Fruit fly (Drosophila melanogaster) whole organism, wandering third instar larva: ENCODE measurements around the gene CG43773.

Experiments used
- CG32264 ChIP-seq: fragments of 200-800 bp; sonication (Bioruptor generic); optimal IDR thresholded peaks from 2 replicates; lab custom pipeline; 2016; ENCODE audit warnings: missing biosample characterization, missing genetic modification characterization
- CG9705 ChIP-seq: fragments of 200-800 bp; sonication (Bioruptor generic); optimal IDR thresholded peaks from 2 replicates; lab custom pipeline; 2018; ENCODE audit warnings: missing biosample characterization, mild to moderate bottlenecking, missing genetic modification characterization
- CrebA ChIP-seq: fragments of 200-800 bp; sonication (Bioruptor generic); optimal IDR thresholded peaks from 2 replicates; lab custom pipeline; 2016; ENCODE audit warnings: missing biosample characterization, mild to moderate bottlenecking, missing genetic modification characterization, borderline replicate concordance
- Dif ChIP-seq: fragments of 200-275, 200-300 bp; sonication (Bioruptor generic); optimal IDR thresholded peaks from 2 replicates; lab custom pipeline; 2018; ENCODE audit warnings: missing biosample characterization, missing genetic modification characterization; ENCODE audit not compliant: partially characterized antibody
- GATAd ChIP-seq: sonication (Bioruptor generic); optimal IDR thresholded peaks from 2 replicates; lab custom pipeline; 2016; ENCODE audit warnings: missing biosample characterization, missing genetic modification characterization
- HLH106 ChIP-seq: fragments of 200-800 bp; optimal IDR thresholded peaks from 3 replicates; lab custom pipeline; 2019; ENCODE audit warnings: missing biosample characterization, mild to moderate bottlenecking, missing genetic modification characterization, moderate library complexity
- Hnf4 ChIP-seq: fragments of 200-800 bp; sonication (Bioruptor generic); optimal IDR thresholded peaks from 2 replicates; lab custom pipeline; 2016; ENCODE audit warnings: missing biosample characterization, mild to moderate bottlenecking, missing genetic modification characterization
- Hr78 ChIP-seq: fragments of >200 bp; optimal IDR thresholded peaks from 2 replicates; lab custom pipeline; 2017; ENCODE audit warnings: missing biosample characterization, missing genetic modification characterization
- Jra ChIP-seq: sonication (Bioruptor generic); optimal IDR thresholded peaks from 2 replicates; lab custom pipeline; 2016; ENCODE audit warnings: missing biosample characterization, missing genetic modification characterization
- Mio ChIP-seq: sonication (Bioruptor generic); optimal IDR thresholded peaks from 2 replicates; lab custom pipeline; 2016; ENCODE audit warnings: missing biosample characterization, missing genetic modification characterization
- Myc ChIP-seq: fragments of >200 bp; optimal IDR thresholded peaks from 2 replicates; lab custom pipeline; 2017
- N ChIP-seq: fragments of >200 bp; optimal IDR thresholded peaks from 2 replicates; lab custom pipeline; 2018; ENCODE audit warnings: missing biosample characterization, missing external identifiers, missing genetic modification characterization
- OdsH ChIP-seq: fragments of 200-800 bp; sonication (Bioruptor generic); optimal IDR thresholded peaks from 2 replicates; lab custom pipeline; 2016; ENCODE audit warnings: missing biosample characterization, mild to moderate bottlenecking, missing genetic modification characterization
- Rel ChIP-seq, 2 experiments: fragments of 200-800 bp; sonication (Bioruptor generic) in 1 of 2; optimal IDR thresholded peaks; 2 replicates in 1 of 2; 3 replicates in 1 of 2; lab custom pipeline; 2016 to 2019; ENCODE audit warnings: mild to moderate bottlenecking in 2 of 2, missing biosample characterization in 2 of 2, missing genetic modification characterization in 2 of 2, moderate library complexity in 1 of 2
- Sp1 ChIP-seq: fragments of 200-800 bp; sonication (Bioruptor generic); optimal IDR thresholded peaks from 3 replicates; lab custom pipeline; 2019; ENCODE audit warnings: missing biosample characterization, mild to moderate bottlenecking, missing genetic modification characterization, moderate library complexity
- Vsx2 ChIP-seq: fragments of 200-300, 225-300 bp; sonication (Bioruptor generic); optimal IDR thresholded peaks from 2 replicates; lab custom pipeline; 2018; ENCODE audit warnings: missing biosample characterization, missing genetic modification characterization; ENCODE audit not compliant: partially characterized antibody
- brk ChIP-seq: fragments of 200-800 bp; sonication (Bioruptor generic); optimal IDR thresholded peaks from 2 replicates; lab custom pipeline; 2016; ENCODE audit warnings: missing biosample characterization, mild to moderate bottlenecking, missing genetic modification characterization
- dmrt93B ChIP-seq: fragments of 200-800 bp; sonication (Bioruptor generic); optimal IDR thresholded peaks from 2 replicates; lab custom pipeline; 2018; ENCODE audit warnings: missing biosample characterization, mild to moderate bottlenecking, missing genetic modification characterization
- dsf ChIP-seq: sonication (Bioruptor generic); optimal IDR thresholded peaks from 2 replicates; lab custom pipeline; 2016; ENCODE audit warnings: missing biosample characterization, missing genetic modification characterization, borderline replicate concordance
- foxo ChIP-seq, 2 experiments: fragments of 200-800 bp; sonication (Bioruptor generic); optimal IDR thresholded peaks; 2 replicates in 1 of 2; 3 replicates in 1 of 2; lab custom pipeline; 2016 to 2017; ENCODE audit warnings: missing biosample characterization in 2 of 2, missing genetic modification characterization in 2 of 2
- fru ChIP-seq: fragments of 200-800 bp; sonication (Bioruptor generic); optimal IDR thresholded peaks from 3 replicates; lab custom pipeline; 2016; ENCODE audit warnings: missing biosample characterization, mild to moderate bottlenecking, missing genetic modification characterization
- h ChIP-seq: fragments of 200-800 bp; sonication (Bioruptor generic); optimal IDR thresholded peaks from 3 replicates; lab custom pipeline; 2016; ENCODE audit warnings: missing biosample characterization, mild to moderate bottlenecking, missing genetic modification characterization
- jim ChIP-seq: fragments of 175-275, 200-325 bp; sonication (Bioruptor generic); optimal IDR thresholded peaks from 2 replicates; lab custom pipeline; 2016; ENCODE audit warnings: missing biosample characterization, mild to moderate bottlenecking, missing genetic modification characterization
- lola ChIP-seq: fragments of >200 bp; optimal IDR thresholded peaks from 2 replicates; lab custom pipeline; 2017; ENCODE audit warnings: missing biosample characterization, missing genetic modification characterization
- pan ChIP-seq: fragments of >200 bp; optimal IDR thresholded peaks from 2 replicates; lab custom pipeline; 2017
- psq ChIP-seq: fragments of 200-800 bp; sonication (Bioruptor generic); optimal IDR thresholded peaks from 3 replicates; lab custom pipeline; 2017; ENCODE audit warnings: missing biosample characterization, mild to moderate bottlenecking, missing genetic modification characterization, moderate library complexity
- rgr ChIP-seq: fragments of 200-800 bp; sonication (Bioruptor generic); optimal IDR thresholded peaks from 3 replicates; lab custom pipeline; 2016; ENCODE audit warnings: missing biosample characterization, mild to moderate bottlenecking, missing genetic modification characterization
- sage ChIP-seq: fragments of 200-800 bp; sonication (Bioruptor generic); optimal IDR thresholded peaks from 2 replicates; lab custom pipeline; 2016; ENCODE audit warnings: missing biosample characterization, mild to moderate bottlenecking, missing genetic modification characterization
- sv ChIP-seq: fragments of 200-800 bp; sonication (Bioruptor generic); optimal IDR thresholded peaks from 3 replicates; lab custom pipeline; 2016; ENCODE audit warnings: missing biosample characterization, missing genetic modification characterization
- tai ChIP-seq: sonication (Bioruptor generic); optimal IDR thresholded peaks from 2 replicates; lab custom pipeline; 2016; ENCODE audit warnings: missing biosample characterization, missing genetic modification characterization
- woc ChIP-seq: sonication (Bioruptor generic); optimal IDR thresholded peaks from 2 replicates; lab custom pipeline; 2016; ENCODE audit warnings: missing biosample characterization, mild to moderate bottlenecking, missing genetic modification characterization

The CG43773 gene

dm6 chr2L:4030236-4030943, 22.9 kb downstream of the CG43773 start (continued):
- TF ChIP-seq rgr, result peak; percentile 52
- TF ChIP-seq Jra (GFP tag; lab: Kevin White, UChicago), result no peak
- no peak for TF ChIP-seq CG32264 (GFP tag; lab: Kevin White, UChicago)
- no peak for TF ChIP-seq dmrt93B (GFP tag; lab: Kevin White, UChicago)
- no peak for TF ChIP-seq dsf (GFP tag; lab: Kevin White, UChicago)
- TF ChIP-seq tai, result no peak
- TF ChIP-seq foxo (GFP tag; optimal IDR thresholded peaks at IDR 0.05; lab: Kevin White, UChicago), result peak in 1 of 2 experiments; percentile 52
- TF ChIP-seq jim (GFP tag; lab: Kevin White, UChicago), result no peak
- no peak for TF ChIP-seq GATAd (GFP tag; lab: Kevin White, UChicago)
- no peak for TF ChIP-seq pan (lab: Kevin White, UChicago)
- TF ChIP-seq CrebA (GFP tag; lab: Kevin White, UChicago), result no peak
- TF ChIP-seq CG9705 (GFP tag; lab: Kevin White, UChicago), result no peak
- TF ChIP-seq Myc (lab: Kevin White, UChicago), result no peak
- no peak for TF ChIP-seq Hr78 (GFP tag; lab: Kevin White, UChicago)

- TF ChIP-seq psq (GFP tag; lab: Kevin White, UChicago) (peak; percentile 77), CrebA (GFP tag; lab: Kevin White, UChicago) (peak; percentile 9), foxo (GFP tag; optimal IDR thresholded peaks at IDR 0.05; lab: Kevin White, UChicago) (no peak), CG32264 (GFP tag; lab: Kevin White, UChicago) (no peak), Myc (lab: Kevin White, UChicago) (no peak), N (GFP tag; lab: Kevin White, UChicago) (peak; percentile 2), brk (GFP tag; lab: Kevin White, UChicago) (no peak), lola (GFP tag; lab: Kevin White, UChicago) (no peak), OdsH (no peak), Vsx2 (peak; percentile 84), Hr78 (GFP tag; lab: Kevin White, UChicago) (no peak), sage (GFP tag; lab: Kevin White, UChicago) (no peak), sv (GFP tag; lab: Kevin White, UChicago) (no peak), Jra (GFP tag; lab: Kevin White, UChicago) (no peak), Dif (GFP tag; lab: Kevin White, UChicago) (peak; percentile 80), Sp1 (GFP tag; lab: Kevin White, UChicago) (peak; percentile 5)
These were observed 24.0 kb downstream of the CG43773 start, which contains the start of gene ed for dm6 chr2L:4031203-4032096. TSS of gene ed (plus strand) at chr2L:4031377.

dm6 chr2L:4034300-4034699, 26.8 kb downstream of the CG43773 start:
- no peak for TF ChIP-seq Hnf4 (GFP tag; lab: Kevin White, UChicago)
- no peak for TF ChIP-seq HLH106
- no peak for TF ChIP-seq foxo (GFP tag; optimal IDR thresholded peaks at IDR 0.05; lab: Kevin White, UChicago)
- TF ChIP-seq jim (GFP tag; lab: Kevin White, UChicago), result no peak
- no peak for TF ChIP-seq dsf (GFP tag; lab: Kevin White, UChicago)
- no peak for TF ChIP-seq GATAd (GFP tag; lab: Kevin White, UChicago)
- no peak for TF ChIP-seq Sp1 (GFP tag; lab: Kevin White, UChicago)
- TF ChIP-seq Rel (GFP tag; optimal IDR thresholded peaks at IDR 0.05; lab: Kevin White, UChicago), result no peak
- no peak for TF ChIP-seq Rel (tag; optimal IDR thresholded peaks at IDR 0.05; lab: Kevin White, UChicago)
- no peak for TF ChIP-seq Mio
- TF ChIP-seq woc (GFP tag; lab: Kevin White, UChicago), result no peak
- no peak for TF ChIP-seq Jra (GFP tag; lab: Kevin White, UChicago)
- no peak for TF ChIP-seq dmrt93B (GFP tag; lab: Kevin White, UChicago)
- no peak for TF ChIP-seq h
- no peak for TF ChIP-seq sv (GFP tag; lab: Kevin White, UChicago)
- no peak for TF ChIP-seq rgr
- no peak for TF ChIP-seq psq (GFP tag; lab: Kevin White, UChicago)
- no peak for TF ChIP-seq OdsH
- no peak for TF ChIP-seq fru (GFP tag; lab: Kevin White, UChicago)
- no peak for TF ChIP-seq Hr78 (GFP tag; lab: Kevin White, UChicago)
